Worm (Caenorhabditis elegans) whole organism, L4 larva: ENCODE measurements around the gene F13E9.15.

Source experiments
- F10B5.3 ChIP-seq: sonication (generic microtip); optimal IDR thresholded peaks from 2 replicates; lab custom pipeline; 2016; ENCODE audit warnings: mild to moderate bottlenecking, missing genetic modification characterization, missing compliant biosample characterization
- F26F4.8 ChIP-seq: fragments of 200-800 bp; sonication (Bioruptor generic); conservative IDR thresholded peaks from 2 replicates; pipeline ENCODE4 v1.3.6; 2022; ENCODE audit warnings: missing genetic modification characterization, missing compliant biosample characterization
- R02D3.7 ChIP-seq: fragments of 150-350 bp; sonication (generic microtip); optimal IDR thresholded peaks from 3 replicates; lab custom pipeline; 2014; ENCODE audit warnings: missing biosample characterization, missing genetic modification characterization
- T20F7.1 ChIP-seq: fragments of 200-800 bp; sonication (Bioruptor generic); optimal IDR thresholded peaks from 2 replicates; lab custom pipeline; 2018; ENCODE audit warnings: mild to moderate bottlenecking, missing genetic modification characterization, missing compliant biosample characterization
- Y48G9A.11 ChIP-seq: fragments of 200-800 bp; sonication (Bioruptor generic); IDR thresholded peaks from 2 replicates; pipeline ENCODE4 v1.3.6; 2022; ENCODE audit warnings: missing genetic modification reagents, missing genetic modification characterization, missing compliant biosample characterization
- Y5F2A.4 ChIP-seq: fragments of 200-800 bp; sonication (Bioruptor generic); optimal IDR thresholded peaks from 2 replicates; lab custom pipeline; 2018; ENCODE audit warnings: mild to moderate bottlenecking, missing genetic modification characterization, missing compliant biosample characterization
- Y75B8A.6 ChIP-seq: fragments of 200-800 bp; sonication (Bioruptor generic); IDR thresholded peaks from 2 replicates; pipeline ENCODE4 v1.3.6; 2022; ENCODE audit warnings: missing genetic modification reagents, missing genetic modification characterization, missing compliant biosample characterization
- ZK337.2 ChIP-seq: fragments of 200-800 bp; sonication (Bioruptor generic); IDR thresholded peaks from 2 replicates; pipeline ENCODE4 v1.3.6; 2022; ENCODE audit warnings: missing genetic modification reagents, missing genetic modification characterization, missing compliant biosample characterization
- aha-1 ChIP-seq: fragments of 150-350 bp; peaks from one replicate; lab custom pipeline; 2014; ENCODE audit warnings: missing biosample characterization, missing genetic modification characterization
- ama-1 ChIP-seq: fragments of 150-350 bp; optimal IDR thresholded peaks from 2 replicates; lab custom pipeline; 2014; ENCODE audit warnings: inconsistent platforms, mixed read lengths
- attf-4 ChIP-seq: sonication (generic microtip); optimal IDR thresholded peaks from 3 replicates; lab custom pipeline; 2017; ENCODE audit warnings: missing biosample characterization, missing genetic modification characterization
- ceh-32 ChIP-seq: sonication (generic microtip); optimal IDR thresholded peaks from 2 replicates; lab custom pipeline; 2016; ENCODE audit warnings: mild to moderate bottlenecking, missing genetic modification characterization, missing compliant biosample characterization; ENCODE audit not compliant: poor library complexity
- ctbp-1 ChIP-seq: fragments of 200-800 bp; sonication (Bioruptor generic); IDR thresholded peaks from 2 replicates; pipeline ENCODE4 v1.3.6; 2022; ENCODE audit warnings: missing genetic modification reagents, missing genetic modification characterization, missing compliant biosample characterization
- daf-12 ChIP-seq: fragments of 150-350 bp; optimal IDR thresholded peaks from 2 replicates; lab custom pipeline; 2014; ENCODE audit warnings: missing biosample characterization, missing genetic modification reagents, missing genetic modification characterization
- daf-16 ChIP-seq, 3 experiments: sonication (generic microtip); optimal IDR thresholded peaks; 2 replicates each; lab custom pipeline; 2016 to 2017; ENCODE audit warnings: missing genetic modification characterization in 3 of 3, missing genetic modification reagents in 3 of 3, mild to moderate bottlenecking in 2 of 3, missing compliant biosample characterization in 2 of 3, missing biosample characterization in 1 of 3, moderate library complexity in 1 of 3
- daf-19 ChIP-seq: fragments of 200-800 bp; sonication (Bioruptor generic); conservative IDR thresholded peaks from 2 replicates; pipeline ENCODE4 v1.3.6; 2022; ENCODE audit warnings: missing genetic modification characterization, missing compliant biosample characterization
- daf-8 ChIP-seq: fragments of 200-800 bp; sonication (Bioruptor generic); IDR thresholded peaks from 2 replicates; pipeline ENCODE4 v1.3.6; 2022; ENCODE audit warnings: missing genetic modification characterization, missing compliant biosample characterization
- dpl-1 ChIP-seq: fragments of 150-350 bp; optimal IDR thresholded peaks from 2 replicates; lab custom pipeline; 2014; ENCODE audit warnings: missing biosample characterization, missing genetic modification reagents, missing genetic modification characterization
- duxl-1 ChIP-seq: sonication (generic microtip); optimal IDR thresholded peaks from 2 replicates; lab custom pipeline; 2016; ENCODE audit warnings: mild to moderate bottlenecking, missing genetic modification characterization, moderate library complexity, missing compliant biosample characterization; ENCODE audit not compliant: poor library complexity
- dve-1 ChIP-seq: sonication (generic microtip); optimal IDR thresholded peaks from 2 replicates; lab custom pipeline; 2017; ENCODE audit warnings: antibody characterized with exemption, mild to moderate bottlenecking, missing genetic modification characterization, missing compliant biosample characterization; ENCODE audit not compliant: insufficient read depth
- egl-27 ChIP-seq: sonication (generic microtip); optimal IDR thresholded peaks from 3 replicates; lab custom pipeline; 2017; ENCODE audit warnings: missing biosample characterization, missing genetic modification reagents, missing genetic modification characterization
- egl-43 ChIP-seq: fragments of 200-800 bp; sonication (Bioruptor generic); IDR thresholded peaks from 2 replicates; pipeline ENCODE4 v1.3.6; 2022; ENCODE audit warnings: missing genetic modification reagents, missing genetic modification characterization, missing compliant biosample characterization
- fkh-10 ChIP-seq: fragments of 150-350 bp; optimal IDR thresholded peaks from 2 replicates; lab custom pipeline; 2014; ENCODE audit warnings: missing biosample characterization, missing genetic modification reagents, missing genetic modification characterization
- gei-8 ChIP-seq: fragments of 200-800 bp; sonication (Bioruptor generic); optimal IDR thresholded peaks from 2 replicates; lab custom pipeline; 2018; ENCODE audit warnings: mild to moderate bottlenecking, missing genetic modification characterization, missing compliant biosample characterization
- hif-1 ChIP-seq, 2 experiments: sonication (generic microtip); optimal IDR thresholded peaks; 2 replicates each; lab custom pipeline; 2016 to 2017; ENCODE audit warnings: missing compliant biosample characterization in 2 of 2, missing genetic modification characterization in 2 of 2, missing genetic modification reagents in 2 of 2, missing genotype in 2 of 2, mild to moderate bottlenecking in 1 of 2
- hmg-1.1 ChIP-seq: fragments of 200-800 bp; sonication (Bioruptor generic); IDR thresholded peaks from 2 replicates; pipeline ENCODE4 v1.3.6; 2022; ENCODE audit warnings: missing genetic modification reagents, missing genetic modification characterization, missing compliant biosample characterization
- lin-15B ChIP-seq: fragments of 150-350 bp; sonication (generic microtip); optimal IDR thresholded peaks from 3 replicates; lab custom pipeline; 2014; ENCODE audit warnings: missing biosample characterization, missing genetic modification characterization
- lin-38 ChIP-seq: fragments of 200-800 bp; sonication (Bioruptor generic); IDR thresholded peaks from 2 replicates; pipeline ENCODE4 v1.3.6; 2022; ENCODE audit warnings: missing genetic modification reagents, missing genetic modification characterization, missing compliant biosample characterization
- lin-39 ChIP-seq: fragments of 150-350 bp; optimal IDR thresholded peaks from 2 replicates; lab custom pipeline; 2014; ENCODE audit warnings: missing biosample characterization, missing genetic modification reagents, missing genetic modification characterization
- lir-3 ChIP-seq: sonication (generic microtip); optimal IDR thresholded peaks from 2 replicates; lab custom pipeline; 2016; ENCODE audit warnings: mild to moderate bottlenecking, missing genetic modification characterization, missing compliant biosample characterization
- lsy-2 ChIP-seq, 2 experiments: fragments of 150-350 bp in 1 of 2; sonication (generic microtip) in 1 of 2; optimal IDR thresholded peaks; 2 replicates each; lab custom pipeline; 2014 to 2017; ENCODE audit warnings: missing biosample characterization in 2 of 2, missing genetic modification characterization in 2 of 2
- madf-5 ChIP-seq, 2 experiments: fragments of 200-800 bp; sonication (Bioruptor generic); IDR thresholded peaks; 2 replicates each; pipeline ENCODE4 v1.3.6; 2022; ENCODE audit warnings: missing compliant biosample characterization in 2 of 2, missing genetic modification characterization in 2 of 2
- madf-9 ChIP-seq: fragments of 200-800 bp; sonication (Bioruptor generic); conservative IDR thresholded peaks from 2 replicates; pipeline ENCODE4 v1.3.6; 2022; ENCODE audit warnings: missing genetic modification reagents, missing genetic modification characterization, missing compliant biosample characterization
- mes-2 ChIP-seq: sonication (generic microtip); optimal IDR thresholded peaks from 2 replicates; lab custom pipeline; 2016; ENCODE audit warnings: missing genotype, mild to moderate bottlenecking, missing genetic modification characterization, missing compliant biosample characterization; ENCODE audit not compliant: poor library complexity, severe bottlenecking
- mxl-2 ChIP-seq: fragments of 200-800 bp; sonication (Bioruptor generic); conservative IDR thresholded peaks from 2 replicates; pipeline ENCODE4 v1.3.6; 2022; ENCODE audit warnings: missing genetic modification reagents, missing genetic modification characterization, missing compliant biosample characterization
- nhr-111 ChIP-seq: fragments of 200-800 bp; sonication (Bioruptor generic); optimal IDR thresholded peaks from 2 replicates; lab custom pipeline; 2018; ENCODE audit warnings: mild to moderate bottlenecking, missing genetic modification characterization, missing compliant biosample characterization
- nhr-237 ChIP-seq: sonication (generic microtip); optimal IDR thresholded peaks from 2 replicates; lab custom pipeline; 2017; ENCODE audit warnings: missing biosample characterization, missing genetic modification characterization
- nhr-25 ChIP-seq: sonication (generic microtip); optimal IDR thresholded peaks from 2 replicates; lab custom pipeline; 2017; ENCODE audit warnings: missing genetic modification characterization, mild to moderate bottlenecking, missing compliant biosample characterization, antibody characterized with exemption, moderate library complexity, borderline replicate concordance; ENCODE audit not compliant: insufficient read depth
- nhr-28 ChIP-seq: fragments of 150-350 bp; optimal IDR thresholded peaks from 2 replicates; lab custom pipeline; 2014; ENCODE audit warnings: missing biosample characterization, missing genetic modification characterization
- nhr-48 ChIP-seq: sonication (generic microtip); optimal IDR thresholded peaks from 2 replicates; lab custom pipeline; 2016; ENCODE audit warnings: mild to moderate bottlenecking, missing genetic modification characterization, missing compliant biosample characterization
- nhr-6 ChIP-seq: fragments of 150-350 bp; optimal IDR thresholded peaks from 2 replicates; lab custom pipeline; 2014; ENCODE audit warnings: missing biosample characterization, missing genetic modification characterization
- nhr-77 ChIP-seq: fragments of 150-350 bp; optimal IDR thresholded peaks from 2 replicates; lab custom pipeline; 2014; ENCODE audit warnings: missing biosample characterization, missing genetic modification characterization
- php-3 ChIP-seq: fragments of 200-800 bp; sonication (Bioruptor generic); IDR thresholded peaks from 2 replicates; pipeline ENCODE4 v1.3.6; 2022; ENCODE audit warnings: missing genetic modification reagents, missing genetic modification characterization, missing compliant biosample characterization
- pqm-1 ChIP-seq: sonication (generic microtip); optimal IDR thresholded peaks from 2 replicates; lab custom pipeline; 2017; ENCODE audit warnings: missing biosample characterization, missing genetic modification characterization
- set-16 ChIP-seq: fragments of 200-800 bp; sonication (Bioruptor generic); IDR thresholded peaks from 2 replicates; pipeline ENCODE4 v1.3.6; 2022; ENCODE audit warnings: missing genetic modification reagents, missing genetic modification characterization, missing compliant biosample characterization
- snpc-4 ChIP-seq: fragments of 150-350 bp; optimal IDR thresholded peaks from 2 replicates; lab custom pipeline; 2014; ENCODE audit warnings: missing biosample characterization, missing genetic modification characterization
- tra-1 ChIP-seq: fragments of 200-800 bp; sonication (Bioruptor generic); IDR thresholded peaks from 2 replicates; pipeline ENCODE4 v1.3.6; 2022; ENCODE audit warnings: missing genetic modification reagents, missing genetic modification characterization, missing compliant biosample characterization
- zfp-3 ChIP-seq: fragments of 200-800 bp; sonication (Bioruptor generic); conservative IDR thresholded peaks from 2 replicates; pipeline ENCODE4 v1.3.6; 2022; ENCODE audit warnings: missing genetic modification reagents, missing genetic modification characterization, missing compliant biosample characterization
- zip-2 ChIP-seq: fragments of 150-350 bp; optimal IDR thresholded peaks from 2 replicates; lab custom pipeline; 2014; ENCODE audit warnings: missing biosample characterization, missing genetic modification characterization
- ztf-11 ChIP-seq: fragments of 150-350 bp; optimal IDR thresholded peaks from 2 replicates; lab custom pipeline; 2014; ENCODE audit warnings: missing biosample characterization, missing genetic modification characterization
- ztf-7 ChIP-seq: fragments of 150-350 bp; optimal IDR thresholded peaks from 2 replicates; lab custom pipeline; 2014; ENCODE audit warnings: missing biosample characterization, missing genetic modification characterization

Gene F13E9.15

ce11 chrIV:10935336-10935735 lies 45.7 kb upstream of the F13E9.15 start:
- TF ChIP-seq nhr-237 (tag; lab: Kevin White, UChicago) (no peak), dpl-1 (GFP tag; lab: Kevin White, UChicago) (peak; percentile 59), daf-12 (no peak), lin-38 (no peak), lir-3 (tag; lab: Kevin White, UChicago) (no peak), madf-9 (GFP tag; lab: Robert Waterston, UW) (peak; percentile 57; the same call in 1 of the 2 replicates), ZK337.2 (no peak), snpc-4 (tag; lab: Kevin White, UChicago) (no peak), lin-39 (no peak), egl-27 (tag; lab: Kevin White, UChicago) (no peak), T20F7.1 (peak; percentile 78), attf-4 (peak; percentile 62), lsy-2 (tag; optimal IDR thresholded peaks at IDR 0.05; lab: Kevin White, UChicago) (peak; percentile 85 to 90), daf-16 (GFP tag; optimal IDR thresholded peaks at IDR 0.05; lab: Kevin White, UChicago) (peak in 1 of 2 experiments; percentile 50), daf-16 (tag; optimal IDR thresholded peaks at IDR 0.05; lab: Kevin White, UChicago) (peak; percentile 67), nhr-77 (tag; lab: Kevin White, UChicago) (peak; percentile 75), nhr-48 (tag; lab: Kevin White, UChicago) (peak; percentile 81), ztf-7 (tag; lab: Kevin White, UChicago) (no peak), lin-15B (tag; lab: Kevin White, UChicago) (no peak), nhr-28 (peak; percentile 55), madf-5 (GFP tag; IDR thresholded peaks at IDR 0.05; lab: Robert Waterston, UW) (no peak), gei-8 (GFP tag; lab: Kevin White, UChicago) (peak; percentile 4), mxl-2 (GFP tag; lab: Robert Waterston, UW) (peak; percentile 91), hif-1 (tag; optimal IDR thresholded peaks at IDR 0.05; lab: Kevin White, UChicago) (peak in 1 of 2 experiments; percentile 62), F10B5.3 (tag; lab: Kevin White, UChicago) (no peak), aha-1 (peak; percentile 75), hmg-1.1 (peak; percentile 78), Y48G9A.11 (GFP tag; lab: Robert Waterston, UW) (no peak), daf-8 (GFP tag; lab: Robert Waterston, UW) (no peak), ama-1 (lab: Kevin White, UChicago) (peak; percentile 77), daf-19 (GFP tag; lab: Robert Waterston, UW) (no peak), zfp-3 (GFP tag; lab: Robert Waterston, UW) (peak; percentile 50; the same call in 1 of the 2 replicates), fkh-10 (GFP tag; lab: Kevin White, UChicago) (no peak), F26F4.8 (GFP tag; lab: Robert Waterston, UW) (no peak), tra-1 (peak; percentile 84), duxl-1 (no peak), pqm-1 (tag; lab: Kevin White, UChicago) (no peak), nhr-111 (no peak), ctbp-1 (GFP tag; lab: Robert Waterston, UW) (peak; percentile 80), R02D3.7 (tag; lab: Kevin White, UChicago) (no peak), nhr-25 (no peak), Y5F2A.4 (GFP tag; lab: Kevin White, UChicago) (no peak), zip-2 (tag; lab: Kevin White, UChicago) (no peak), php-3 (GFP tag; lab: Robert Waterston, UW) (peak; percentile 44; the same call in 1 of the 2 replicates), ztf-11 (tag; lab: Kevin White, UChicago) (no peak), Y75B8A.6 (GFP tag; lab: Robert Waterston, UW) (no peak), mes-2 (tag; lab: Kevin White, UChicago) (peak; percentile 75), set-16 (GFP tag; lab: Robert Waterston, UW) (peak; percentile 49), dve-1 (tag; lab: Kevin White, UChicago) (peak; percentile 79), ceh-32 (tag; lab: Kevin White, UChicago) (no peak), nhr-6 (peak; percentile 67), egl-43 (GFP tag; lab: Robert Waterston, UW) (peak; percentile 73; the same call in 1 of the 2 replicates)
